Fruit fly (Drosophila melanogaster): Measurements from ENCODE around the gene CG15196.

CG15196 gene

dm6 chrX:11385498-11385897 is 24.2 kb upstream of the CG15196 start:
- no peak for TF ChIP-seq brk (GFP tag; optimal IDR thresholded peaks at IDR 0.05)
- TF ChIP-seq Hnf4 (GFP tag; optimal IDR thresholded peaks at IDR 0.05) = no peak
- no peak for TF ChIP-seq jim (GFP tag; optimal IDR thresholded peaks at IDR 0.05)
- TF ChIP-seq lola (GFP tag; optimal IDR thresholded peaks at IDR 0.05) = no peak
- no peak for TF ChIP-seq rgr (GFP tag; optimal IDR thresholded peaks at IDR 0.05)
- TF ChIP-seq ey (GFP tag; optimal IDR thresholded peaks at IDR 0.05) = no peak
- TF ChIP-seq fru (GFP tag; optimal IDR thresholded peaks at IDR 0.05) = no peak
- TF ChIP-seq dmrt93B (GFP tag; optimal IDR thresholded peaks at IDR 0.05) = no peak
- TF ChIP-seq dsf (GFP tag; optimal IDR thresholded peaks at IDR 0.05; ENCODE audit: borderline replicate concordance) = no peak
- TF ChIP-seq br (GFP tag; optimal IDR thresholded peaks at IDR 0.05) = no peak
- TF ChIP-seq Vsx2 (GFP tag; optimal IDR thresholded peaks at IDR 0.05; ENCODE audit: partially characterized antibody) = no peak

- peak; percentile 81 for TF ChIP-seq Dif (GFP tag; optimal IDR thresholded peaks at IDR 0.05; ENCODE audit: partially characterized antibody)
- TF ChIP-seq sage (GFP tag; optimal IDR thresholded peaks at IDR 0.05) = no peak
- peak; percentile 31 for TF ChIP-seq Vsx2 (GFP tag; optimal IDR thresholded peaks at IDR 0.05; ENCODE audit: partially characterized antibody)
- peak; percentile 28 for TF ChIP-seq Jra (GFP tag; optimal IDR thresholded peaks at IDR 0.05)
- peak; percentile 37 for TF ChIP-seq Rel (GFP tag; optimal IDR thresholded peaks at IDR 0.05)
- no peak for TF ChIP-seq Rel (tag; optimal IDR thresholded peaks at IDR 0.05)
- no peak for TF ChIP-seq rgr (GFP tag; optimal IDR thresholded peaks at IDR 0.05)
- peak; percentile 82 to 88 for TF ChIP-seq dl (GFP tag; optimal IDR thresholded peaks at IDR 0.05; ENCODE audit: insufficient read depth in 1 of 2, partially characterized antibody in 2 of 2)
- TF ChIP-seq Hr83 (GFP tag; optimal IDR thresholded peaks at IDR 0.05; ENCODE audit: poor library complexity, severe bottlenecking) = peak; percentile 51
- peak; percentile 33 for TF ChIP-seq h (GFP tag; optimal IDR thresholded peaks at IDR 0.05)
- TF ChIP-seq foxo (GFP tag; optimal IDR thresholded peaks at IDR 0.05) = no peak
- no peak for TF ChIP-seq dmrt93B (GFP tag; optimal IDR thresholded peaks at IDR 0.05)
Observed at dm6 chrX:11389494-11390447, 20.0 kb upstream of the CG15196 start.

dm6 chrX:11390625-11391363 is 19.0 kb upstream of the CG15196 start:
- TF ChIP-seq brk (GFP tag; optimal IDR thresholded peaks at IDR 0.05) (no peak), ey (GFP tag; optimal IDR thresholded peaks at IDR 0.05) (peak; percentile 57), Hr83 (GFP tag; optimal IDR thresholded peaks at IDR 0.05; ENCODE audit: poor library complexity, severe bottlenecking) (no peak), dl (GFP tag; optimal IDR thresholded peaks at IDR 0.05; ENCODE audit: insufficient read depth in 1 of 2, partially characterized antibody in 2 of 2) (no peak), foxo (GFP tag; optimal IDR thresholded peaks at IDR 0.05) (peak in 1 of 2 experiments; percentile 59), rgr (GFP tag; optimal IDR thresholded peaks at IDR 0.05) (peak; percentile 52), Dif (GFP tag; optimal IDR thresholded peaks at IDR 0.05; ENCODE audit: partially characterized antibody) (no peak), Hnf4 (GFP tag; optimal IDR thresholded peaks at IDR 0.05) (peak; percentile 17), dmrt93B (GFP tag; optimal IDR thresholded peaks at IDR 0.05) (no peak), tai (GFP tag; optimal IDR thresholded peaks at IDR 0.05) (peak; percentile 16), br (GFP tag; optimal IDR thresholded peaks at IDR 0.05) (peak; percentile 35), sv (GFP tag; optimal IDR thresholded peaks at IDR 0.05) (peak; percentile 68), Myc (optimal IDR thresholded peaks at IDR 0.05) (no peak), h (GFP tag; optimal IDR thresholded peaks at IDR 0.05) (peak; percentile 45), Vsx2 (GFP tag; optimal IDR thresholded peaks at IDR 0.05; ENCODE audit: partially characterized antibody) (no peak), Rel (GFP tag; optimal IDR thresholded peaks at IDR 0.05) (no peak), Rel (tag; optimal IDR thresholded peaks at IDR 0.05) (no peak), psq (GFP tag; optimal IDR thresholded peaks at IDR 0.05) (peak; percentile 25), Sp1 (GFP tag; optimal IDR thresholded peaks at IDR 0.05) (peak; percentile 20), dsf (GFP tag; optimal IDR thresholded peaks at IDR 0.05; ENCODE audit: borderline replicate concordance) (no peak), HLH106 (tag; optimal IDR thresholded peaks at IDR 0.05) (peak; percentile 27), OdsH (GFP tag; optimal IDR thresholded peaks at IDR 0.05) (peak; percentile 28), fru (GFP tag; optimal IDR thresholded peaks at IDR 0.05) (peak; percentile 38)

dm6 chrX:11391364-11391915 is 18.3 kb upstream of the CG15196 start:
- no peak for TF ChIP-seq Dif (GFP tag; optimal IDR thresholded peaks at IDR 0.05; ENCODE audit: partially characterized antibody)
- TF ChIP-seq Mio (GFP tag; optimal IDR thresholded peaks at IDR 0.05) = no peak
- no peak for TF ChIP-seq GATAd (GFP tag; optimal IDR thresholded peaks at IDR 0.05)
- TF ChIP-seq sage (GFP tag; optimal IDR thresholded peaks at IDR 0.05) = no peak
- TF ChIP-seq lola (GFP tag; optimal IDR thresholded peaks at IDR 0.05) = no peak
- TF ChIP-seq dmrt93B (GFP tag; optimal IDR thresholded peaks at IDR 0.05) = no peak
- no peak for TF ChIP-seq sv (GFP tag; optimal IDR thresholded peaks at IDR 0.05)
- TF ChIP-seq pan (optimal IDR thresholded peaks at IDR 0.05) = no peak

Data from whole organism, wandering third instar larva.